Fruit fly (Drosophila melanogaster) whole organism, embryonic: Measurements from ENCODE around the gene pnr.
A peak's percentile ranks its signal among the peaks of the same experiment; 100 is the strongest.

Source experiments
- Awh ChIP-seq: fragments of 200-800 bp; sonication (Bioruptor generic); IDR thresholded peaks from 2 replicates; pipeline ENCODE4, ENCODE4 v1.3.6; 2022; ENCODE audit warnings: missing biosample characterization, missing genetic modification characterization
- CG10267 ChIP-seq: fragments of 200-800 bp; sonication (Bioruptor generic); optimal IDR thresholded peaks from 2 replicates; lab custom pipeline; 2018; ENCODE audit warnings: missing biosample characterization, mild to moderate bottlenecking, missing genetic modification characterization, moderate library complexity
- CG10274 ChIP-seq: fragments of 200-800 bp; sonication (Bioruptor generic); optimal IDR thresholded peaks from 3 replicates; lab custom pipeline; 2017; ENCODE audit warnings: missing biosample characterization, mild to moderate bottlenecking, missing genetic modification characterization
- CG10654 ChIP-seq: fragments of 200-800 bp; sonication (Bioruptor generic); optimal IDR thresholded peaks from 2 replicates; lab custom pipeline; 2016; ENCODE audit warnings: missing biosample characterization, missing genetic modification characterization
- CG10959 ChIP-seq: fragments of 200-800 bp; sonication (Bioruptor generic); IDR thresholded peaks from 2 replicates; pipeline ENCODE4 v1.3.6; 2022; ENCODE audit warnings: missing biosample characterization, missing genetic modification characterization
- CG13287 ChIP-seq: fragments of 200-800 bp; sonication (Bioruptor generic); IDR thresholded peaks from 2 replicates; pipeline ENCODE4 v1.3.6; 2022; ENCODE audit warnings: missing biosample characterization, missing genetic modification characterization; ENCODE audit not compliant: partially characterized antibody
- CG17359 ChIP-seq: fragments of 200-800 bp; sonication (Bioruptor generic); optimal IDR thresholded peaks from 3 replicates; lab custom pipeline; 2018; ENCODE audit warnings: missing biosample characterization, mild to moderate bottlenecking, missing genetic modification characterization, moderate library complexity
- CG17802 ChIP-seq: fragments of 200-800 bp; sonication (Bioruptor generic); optimal IDR thresholded peaks from 2 replicates; lab custom pipeline; 2018; ENCODE audit warnings: missing biosample characterization, mild to moderate bottlenecking, missing genetic modification characterization, moderate library complexity
- CG18262 ChIP-seq: fragments of 200-800 bp; optimal IDR thresholded peaks from 3 replicates; lab custom pipeline; 2019; ENCODE audit warnings: missing biosample characterization, mild to moderate bottlenecking, missing genetic modification characterization, moderate library complexity
- CG2120 ChIP-seq: fragments of 200-800 bp; sonication (Bioruptor generic); optimal IDR thresholded peaks from 3 replicates; lab custom pipeline; 2016; ENCODE audit warnings: missing biosample characterization, missing genetic modification characterization
- CG2199 ChIP-seq: fragments of 200-800 bp; sonication (Bioruptor generic); IDR thresholded peaks from 3 replicates; pipeline ENCODE4 v1.3.6; 2022; ENCODE audit warnings: missing biosample characterization, missing genetic modification characterization
- CG2202 ChIP-seq: fragments of 200-800 bp; sonication (Bioruptor generic); optimal IDR thresholded peaks from 2 replicates; lab custom pipeline; 2018; ENCODE audit warnings: missing biosample characterization, mild to moderate bottlenecking, missing genetic modification characterization
- CG2889 ChIP-seq: fragments of 200-800 bp; sonication (Bioruptor generic); IDR thresholded peaks from 3 replicates; pipeline ENCODE4 v1.3.6; 2022; ENCODE audit warnings: missing biosample characterization, missing genetic modification characterization
- CG32532 ChIP-seq: fragments of 200-800 bp; sonication (Bioruptor generic); IDR thresholded peaks from 2 replicates; pipeline ENCODE4 v1.3.6; 2022; ENCODE audit warnings: missing biosample characterization, missing genetic modification characterization
- CG4424 ChIP-seq: fragments of 200-800 bp; sonication (Bioruptor generic); optimal IDR thresholded peaks from 3 replicates; lab custom pipeline; 2016; ENCODE audit warnings: missing biosample characterization, missing genetic modification characterization
- CG5180 ChIP-seq: fragments of 200-800 bp; sonication (Bioruptor generic); optimal IDR thresholded peaks from 3 replicates; lab custom pipeline; 2017; ENCODE audit warnings: missing biosample characterization, missing genetic modification characterization, mild to moderate bottlenecking, moderate library complexity, missing genetic modification reagents
- CG6654 ChIP-seq: fragments of 200-800 bp; sonication (Bioruptor generic); optimal IDR thresholded peaks from 2 replicates; lab custom pipeline; 2017; ENCODE audit warnings: missing biosample characterization, mild to moderate bottlenecking, missing genetic modification characterization
- CG6689 ChIP-seq: fragments of 200-800 bp; sonication (Bioruptor generic); IDR thresholded peaks from 2 replicates; pipeline ENCODE4 v1.3.6; 2022; ENCODE audit warnings: missing biosample characterization, missing genetic modification characterization
- CG6854 ChIP-seq: fragments of 200-800 bp; sonication (Bioruptor generic); optimal IDR thresholded peaks from 3 replicates; lab custom pipeline; 2017; ENCODE audit warnings: missing biosample characterization, mild to moderate bottlenecking, missing genetic modification characterization
- CG7372 ChIP-seq: fragments of 200-800 bp; sonication (Bioruptor generic); IDR thresholded peaks from 2 replicates; pipeline ENCODE4 v1.3.6; 2022; ENCODE audit warnings: missing biosample characterization, missing genetic modification characterization
- CG7556 ChIP-seq: fragments of 200-800 bp; sonication (Bioruptor generic); optimal IDR thresholded peaks from 2 replicates; lab custom pipeline; 2017; ENCODE audit warnings: missing biosample characterization, mild to moderate bottlenecking, missing genetic modification characterization
- CG7745 ChIP-seq: fragments of 200-800 bp; sonication (Bioruptor generic); optimal IDR thresholded peaks from 2 replicates; lab custom pipeline; 2018; ENCODE audit warnings: missing biosample characterization, mild to moderate bottlenecking, missing genetic modification characterization, moderate library complexity
- CG8478 ChIP-seq: fragments of >200 bp; optimal IDR thresholded peaks from 2 replicates; lab custom pipeline; 2018
- D19B ChIP-seq: fragments of 200-800 bp; sonication (Bioruptor generic); optimal IDR thresholded peaks from 2 replicates; lab custom pipeline; 2017; ENCODE audit warnings: missing biosample characterization, mild to moderate bottlenecking, missing genetic modification characterization
- Dfd ChIP-seq, 2 experiments: fragments of >200 bp; optimal IDR thresholded peaks; 2 replicates each; lab custom pipeline; 2017; ENCODE audit warnings: missing biosample characterization in 2 of 2, missing genetic modification characterization in 2 of 2
- Drgx ChIP-seq: fragments of 200-800 bp; sonication (Bioruptor generic); IDR thresholded peaks from 2 replicates; pipeline ENCODE4 v1.3.6; 2022; ENCODE audit warnings: missing biosample characterization, missing genetic modification characterization
- Fer1 ChIP-seq: fragments of 200-800 bp; sonication (Bioruptor generic); optimal IDR thresholded peaks from 2 replicates; lab custom pipeline; 2017; ENCODE audit warnings: missing biosample characterization, mild to moderate bottlenecking, missing genetic modification characterization
- HLH3B ChIP-seq: fragments of 200-800 bp; sonication (Bioruptor generic); IDR thresholded peaks from 2 replicates; pipeline ENCODE4 v1.3.6; 2022; ENCODE audit warnings: missing biosample characterization, missing genetic modification characterization
- Hand ChIP-seq: fragments of 200-800 bp; sonication (Bioruptor generic); optimal IDR thresholded peaks from 2 replicates; lab custom pipeline; 2017; ENCODE audit warnings: mild to moderate bottlenecking, missing biosample characterization, missing genetic modification reagents, missing genetic modification characterization
- Myb ChIP-seq: fragments of 200-800 bp; sonication (Bioruptor generic); optimal IDR thresholded peaks from 2 replicates; lab custom pipeline; 2016; ENCODE audit warnings: missing biosample characterization, missing genetic modification characterization
- NK7.1 ChIP-seq: fragments of 200-800 bp; sonication (Bioruptor generic); optimal IDR thresholded peaks from 3 replicates; lab custom pipeline; 2016; ENCODE audit warnings: missing biosample characterization, missing genetic modification characterization
- Ptx1 ChIP-seq: fragments of 200-800 bp; sonication (Bioruptor generic); IDR thresholded peaks from 2 replicates; pipeline ENCODE4 v1.3.6; 2022; ENCODE audit warnings: missing biosample characterization, missing genetic modification characterization
- Trl ChIP-seq, 3 experiments: fragments of >200 bp in 2 of 3; fragments of 200-800 bp in 1 of 3; sonication (Bioruptor generic) in 1 of 3; optimal IDR thresholded peaks; 2 replicates in 1 of 3; 3 replicates in 2 of 3; lab custom pipeline; 2016 to 2017; ENCODE audit warnings: missing biosample characterization in 1 of 3, missing genetic modification characterization in 1 of 3
- crc ChIP-seq: fragments of 200-800 bp; sonication (Bioruptor generic); optimal IDR thresholded peaks from 2 replicates; lab custom pipeline; 2016; ENCODE audit warnings: missing biosample characterization, missing genetic modification characterization
- esg ChIP-seq: fragments of 200-800 bp; sonication (Bioruptor generic); conservative IDR thresholded peaks from 2 replicates; pipeline ENCODE4 v1.3.6; 2022; ENCODE audit warnings: missing biosample characterization, missing genetic modification characterization
- fu2 ChIP-seq: fragments of 200-800 bp; sonication (Bioruptor generic); optimal IDR thresholded peaks from 2 replicates; lab custom pipeline; 2016; ENCODE audit warnings: missing biosample characterization, missing genetic modification characterization
- gt ChIP-seq: fragments of 200-800 bp; sonication (Bioruptor generic); IDR thresholded peaks from 2 replicates; pipeline ENCODE4 v1.3.6; 2022; ENCODE audit warnings: missing biosample characterization, missing genetic modification characterization
- hkb ChIP-seq, 2 experiments: fragments of 200-800 bp in 1 of 2; fragments of >200 bp in 1 of 2; sonication (Bioruptor generic) in 1 of 2; IDR thresholded peaks in 1 of 2; optimal IDR thresholded peaks in 1 of 2; 2 replicates each; pipeline versions ENCODE4 v1.3.6 to Lab custom; 2017 to 2022; ENCODE audit warnings: missing biosample characterization in 1 of 2, missing genetic modification characterization in 1 of 2
- insv ChIP-seq, 2 experiments: fragments of 200-800 bp; sonication (Bioruptor generic); optimal IDR thresholded peaks; 3 replicates each; lab custom pipeline; 2016 to 2018; ENCODE audit warnings: missing biosample characterization in 2 of 2, missing genetic modification characterization in 2 of 2
- kay ChIP-seq: fragments of 200-800 bp; sonication (Bioruptor generic); optimal IDR thresholded peaks from 2 replicates; lab custom pipeline; 2016; ENCODE audit warnings: missing biosample characterization, missing genetic modification characterization
- kni ChIP-seq: fragments of 200-800 bp; sonication (Bioruptor generic); optimal IDR thresholded peaks from 3 replicates; lab custom pipeline; 2017; ENCODE audit warnings: mild to moderate bottlenecking, missing biosample characterization, missing genetic modification reagents, missing genetic modification characterization
- luna ChIP-seq: fragments of 200-800 bp; sonication (Bioruptor generic); optimal IDR thresholded peaks from 2 replicates; lab custom pipeline; 2016; ENCODE audit warnings: missing biosample characterization, missing genetic modification characterization
- prd ChIP-seq, 3 experiments: fragments of >200 bp in 2 of 3; fragments of 200-800 bp in 1 of 3; sonication (Bioruptor generic) in 1 of 3; optimal IDR thresholded peaks in 2 of 3; IDR thresholded peaks in 1 of 3; 2 replicates in 2 of 3; 3 replicates in 1 of 3; pipeline versions ENCODE4 v1.3.6 to Lab custom; 2017 to 2022; ENCODE audit warnings: missing biosample characterization in 1 of 3, missing genetic modification characterization in 1 of 3
- repo ChIP-seq: fragments of 200-800 bp; sonication (Bioruptor generic); optimal IDR thresholded peaks from 2 replicates; lab custom pipeline; 2016; ENCODE audit warnings: missing biosample characterization, missing genetic modification characterization
- row ChIP-seq: fragments of 200-800 bp; sonication (Bioruptor generic); IDR thresholded peaks from 3 replicates; pipeline ENCODE4 v1.3.6; 2022; ENCODE audit warnings: missing biosample characterization, missing genetic modification characterization
- shn ChIP-seq: fragments of 200-800 bp; sonication (Bioruptor generic); optimal IDR thresholded peaks from 3 replicates; lab custom pipeline; 2016; ENCODE audit warnings: missing biosample characterization, missing genetic modification characterization
- slp2 ChIP-seq: fragments of 200-800 bp; sonication (Bioruptor generic); optimal IDR thresholded peaks from 2 replicates; lab custom pipeline; 2016; ENCODE audit warnings: missing biosample characterization, missing genetic modification characterization
- usp ChIP-seq: fragments of >200 bp; optimal IDR thresholded peaks from 2 replicates; lab custom pipeline; 2017; ENCODE audit warnings: missing biosample characterization, missing genetic modification characterization
- vvl ChIP-seq: fragments of 200-800 bp; sonication (Bioruptor generic); IDR thresholded peaks from 2 replicates; pipeline ENCODE4 v1.3.6; 2022; ENCODE audit warnings: missing biosample characterization, missing genetic modification characterization
- zen2 ChIP-seq: fragments of 200-800 bp; sonication (Bioruptor generic); IDR thresholded peaks from 3 replicates; pipeline ENCODE4 v1.3.6; 2022; ENCODE audit warnings: missing biosample characterization, missing genetic modification characterization; ENCODE audit not compliant: partially characterized antibody

The pnr gene

DNA sequence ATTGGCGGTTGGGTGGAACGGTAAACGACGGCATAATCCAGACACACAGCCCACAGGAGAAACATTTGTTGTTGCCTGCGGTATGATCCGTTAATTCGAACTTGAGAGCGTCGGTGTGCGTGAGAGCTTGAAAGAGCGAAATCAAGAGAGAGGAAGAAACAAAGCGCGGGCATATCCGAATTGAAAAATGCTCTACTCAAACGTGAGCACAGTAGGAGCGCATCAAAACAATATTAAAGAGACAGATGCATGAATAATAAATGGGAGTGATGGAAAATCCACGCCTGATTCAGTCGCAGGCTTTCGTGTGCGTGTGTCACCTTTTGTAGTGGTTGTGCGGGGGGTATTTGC lies 25.4 kb downstream of the pnr start (continued):
- peak; percentile 50; the same call in 1 of the 2 replicates for TF ChIP-seq vvl (GFP tag; lab: Robert Waterston, UW)
- no peak for TF ChIP-seq CG10654 (GFP tag; lab: Kevin White, UChicago)
- TF ChIP-seq Hand (GFP tag; lab: Kevin White, UChicago), result no peak
- no peak for TF ChIP-seq CG6654 (GFP tag; lab: Kevin White, UChicago)
- no peak for TF ChIP-seq usp (GFP tag; lab: Kevin White, UChicago)
- TF ChIP-seq CG7372 (GFP tag; lab: Robert Waterston, UW), result no peak
- TF ChIP-seq hkb (optimal IDR thresholded peaks at IDR 0.05; lab: Kevin White, UChicago), result no peak
- TF ChIP-seq hkb (GFP tag; IDR thresholded peaks at IDR 0.05; lab: Robert Waterston, UW), result 0 out of 2 replicates have a peak, but pooled peaks have one; percentile 33
- TF ChIP-seq CG10959 (GFP tag; lab: Robert Waterston, UW), result no peak; the same call in 1 of the 2 replicates
- no peak for TF ChIP-seq Fer1 (GFP tag; lab: Kevin White, UChicago)
- TF ChIP-seq CG2202 (tag; lab: Kevin White, UChicago), result no peak
- TF ChIP-seq row (GFP tag; lab: Robert Waterston, UW), result peak; percentile 34; the same call in 1 of the 3 replicates
- TF ChIP-seq CG10267 (tag; lab: Kevin White, UChicago), result no peak
- TF ChIP-seq CG4424 (GFP tag; lab: Kevin White, UChicago), result no peak
- TF ChIP-seq CG13287 (GFP tag; lab: Robert Waterston, UW), result peak; percentile 20; the same call in 1 of the 2 replicates
- peak; percentile 13; the same call in 1 of the 2 replicates for TF ChIP-seq CG32532
- TF ChIP-seq D19B (GFP tag; lab: Kevin White, UChicago), result no peak
- no peak for TF ChIP-seq NK7.1
- no peak for TF ChIP-seq CG8478
- TF ChIP-seq CG10274 (GFP tag; lab: Kevin White, UChicago), result peak; percentile 88
- TF ChIP-seq CG6689 (GFP tag; lab: Robert Waterston, UW), result 0 out of 2 replicates have a peak, but pooled peaks have one; percentile 7
- no peak for TF ChIP-seq luna (GFP tag; lab: Kevin White, UChicago)
- no peak for TF ChIP-seq CG17359 (tag; lab: Kevin White, UChicago)
- no peak for TF ChIP-seq CG18262 (tag; lab: Kevin White, UChicago)
- peak; percentile 4 for TF ChIP-seq kni (GFP tag; lab: Kevin White, UChicago)
- 0 out of 3 replicates have a peak, but pooled peaks have one; percentile 44 for TF ChIP-seq CG2199 (GFP tag; lab: Robert Waterston, UW)
- TF ChIP-seq prd (optimal IDR thresholded peaks at IDR 0.05; lab: Kevin White, UChicago), result no peak
- TF ChIP-seq prd (GFP tag; IDR thresholded peaks at IDR 0.05; lab: Robert Waterston, UW), result peak; percentile 31; the same call in 1 of the 3 replicates
- TF ChIP-seq CG17802 (tag; lab: Kevin White, UChicago), result no peak
- TF ChIP-seq gt (GFP tag; lab: Robert Waterston, UW), result no peak
- no peak for TF ChIP-seq crc (GFP tag; lab: Kevin White, UChicago)
- TF ChIP-seq CG7556 (GFP tag; lab: Kevin White, UChicago), result no peak
- peak; percentile 54 for TF ChIP-seq CG2120 (GFP tag; lab: Kevin White, UChicago)
- 0 out of 2 replicates have a peak, but pooled peaks have one; percentile 18 for TF ChIP-seq HLH3B (GFP tag; lab: Robert Waterston, UW)
- TF ChIP-seq esg (GFP tag; lab: Robert Waterston, UW), result no peak
- TF ChIP-seq kay, result no peak
- TF ChIP-seq Dfd (GFP tag; optimal IDR thresholded peaks at IDR 0.05; lab: Kevin White, UChicago), result no peak
- TF ChIP-seq CG6854 (GFP tag; lab: Kevin White, UChicago), result no peak
- TF ChIP-seq fu2 (GFP tag; lab: Kevin White, UChicago), result no peak
- TF ChIP-seq CG5180, result peak; percentile 69
- TF ChIP-seq Drgx (GFP tag; lab: Robert Waterston, UW), result peak; percentile 65
- peak; percentile 3 for TF ChIP-seq shn
- TF ChIP-seq Trl (optimal IDR thresholded peaks at IDR 0.05; lab: Kevin White, UChicago), result peak; percentile 69 to 70
- no peak for TF ChIP-seq Trl (GFP tag; optimal IDR thresholded peaks at IDR 0.05; lab: Kevin White, UChicago)
- TF ChIP-seq CG7745 (tag; lab: Kevin White, UChicago), result no peak
- no peak for TF ChIP-seq insv (GFP tag; optimal IDR thresholded peaks at IDR 0.05; lab: Kevin White, UChicago)
- peak; percentile 32 for TF ChIP-seq repo
- TF ChIP-seq Myb (GFP tag; lab: Kevin White, UChicago), result peak; percentile 49
- TF ChIP-seq CG2889, result no peak
- TF ChIP-seq slp2 (GFP tag; lab: Kevin White, UChicago), result no peak
- no peak; the same call in 2 of the 3 replicates for TF ChIP-seq zen2 (GFP tag; lab: Robert Waterston, UW)
- TF ChIP-seq Awh, result no peak
- 0 out of 2 replicates have a peak, but pooled peaks have one; percentile 6 for TF ChIP-seq Ptx1 (GFP tag; lab: Robert Waterston, UW)
